Fruit fly (Drosophila melanogaster): ENCODE results near the gene CG32563.

CG32563 gene

DNA sequence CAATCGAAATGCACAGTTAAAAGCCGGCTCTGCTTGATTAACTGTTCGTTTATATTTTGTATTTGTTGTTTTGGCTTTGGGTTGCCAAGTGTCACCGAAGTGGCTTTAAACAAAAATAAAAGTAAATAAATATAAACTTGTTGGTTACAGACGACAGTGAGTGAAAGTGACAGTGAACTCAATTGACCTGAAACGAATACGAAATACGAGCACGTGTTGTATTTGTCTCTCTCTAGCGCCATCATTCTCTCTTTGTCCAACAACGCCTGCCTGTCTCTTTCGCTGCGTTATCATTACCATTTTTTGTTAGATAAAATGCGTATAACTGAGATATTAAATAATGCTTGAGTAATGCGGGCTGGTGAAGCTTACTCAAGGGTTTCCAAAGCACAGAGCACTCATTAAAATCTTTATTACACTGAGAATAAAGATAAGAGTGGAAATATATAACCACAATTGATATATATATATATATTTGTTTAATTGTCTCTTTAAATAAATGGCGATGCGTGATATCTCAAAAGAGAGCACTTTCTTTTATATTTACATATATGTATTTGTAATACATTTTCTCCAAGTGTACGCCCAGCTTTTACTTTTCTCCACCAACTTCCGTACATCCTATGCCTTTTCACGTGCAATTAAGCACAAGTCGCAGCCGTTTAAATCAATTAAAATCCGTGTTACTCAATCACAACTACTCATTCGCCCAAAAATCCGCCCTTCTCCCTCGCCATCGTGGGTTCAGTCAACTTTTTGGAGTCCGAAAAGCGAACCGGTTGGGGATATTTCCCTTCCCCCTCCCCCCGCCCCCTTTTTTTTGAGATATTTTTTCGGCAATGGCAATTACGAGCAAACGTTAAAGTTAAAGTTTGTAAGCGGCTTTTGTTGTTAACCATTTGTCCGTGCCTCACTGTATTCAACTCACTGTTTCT lies 26.7 kb upstream of the CG32563 start:
- TF ChIP-seq Abd-B (GFP tag; optimal IDR thresholded peaks at IDR 0.05), result no peak
- peak; percentile 75 for TF ChIP-seq Dfd (GFP tag; optimal IDR thresholded peaks at IDR 0.05)
- peak; percentile 46 for TF ChIP-seq Sp1 (GFP tag; optimal IDR thresholded peaks at IDR 0.05)
- peak; percentile 26 for TF ChIP-seq OdsH (GFP tag; optimal IDR thresholded peaks at IDR 0.05)
- TF ChIP-seq Dif (GFP tag; optimal IDR thresholded peaks at IDR 0.05; ENCODE audit: partially characterized antibody), result no peak
- no peak for TF ChIP-seq h (GFP tag; optimal IDR thresholded peaks at IDR 0.05)
- TF ChIP-seq CrebA (GFP tag; optimal IDR thresholded peaks at IDR 0.05; ENCODE audit: borderline replicate concordance), result no peak
- TF ChIP-seq Jra (GFP tag; optimal IDR thresholded peaks at IDR 0.05), result no peak
- TF ChIP-seq foxo (GFP tag; optimal IDR thresholded peaks at IDR 0.05), result peak in 1 of 2 experiments; percentile 14
- no peak for TF ChIP-seq sage (GFP tag; optimal IDR thresholded peaks at IDR 0.05)
- no peak for TF ChIP-seq Hr83 (GFP tag; optimal IDR thresholded peaks at IDR 0.05; ENCODE audit: poor library complexity, severe bottlenecking)
- TF ChIP-seq Vsx2 (GFP tag; optimal IDR thresholded peaks at IDR 0.05; ENCODE audit: partially characterized antibody), result no peak
- peak; percentile 45 for TF ChIP-seq HLH106 (tag; optimal IDR thresholded peaks at IDR 0.05)
- no peak for TF ChIP-seq ey (GFP tag; optimal IDR thresholded peaks at IDR 0.05)
- no peak for TF ChIP-seq Mio (GFP tag; optimal IDR thresholded peaks at IDR 0.05)
- TF ChIP-seq N (GFP tag; optimal IDR thresholded peaks at IDR 0.05), result no peak
- TF ChIP-seq br (GFP tag; optimal IDR thresholded peaks at IDR 0.05), result no peak
- TF ChIP-seq psq (GFP tag; optimal IDR thresholded peaks at IDR 0.05), result peak; percentile 23
- TF ChIP-seq CG9705 (GFP tag; optimal IDR thresholded peaks at IDR 0.05), result no peak
- no peak for TF ChIP-seq dl (GFP tag; optimal IDR thresholded peaks at IDR 0.05; ENCODE audit: insufficient read depth in 1 of 2, partially characterized antibody in 2 of 2)
- no peak for TF ChIP-seq pan (optimal IDR thresholded peaks at IDR 0.05)
- no peak for TF ChIP-seq brk (GFP tag; optimal IDR thresholded peaks at IDR 0.05)
- TF ChIP-seq rgr (GFP tag; optimal IDR thresholded peaks at IDR 0.05), result peak; percentile 9
- TF ChIP-seq usp (GFP tag; optimal IDR thresholded peaks at IDR 0.05), result no peak

DNA sequence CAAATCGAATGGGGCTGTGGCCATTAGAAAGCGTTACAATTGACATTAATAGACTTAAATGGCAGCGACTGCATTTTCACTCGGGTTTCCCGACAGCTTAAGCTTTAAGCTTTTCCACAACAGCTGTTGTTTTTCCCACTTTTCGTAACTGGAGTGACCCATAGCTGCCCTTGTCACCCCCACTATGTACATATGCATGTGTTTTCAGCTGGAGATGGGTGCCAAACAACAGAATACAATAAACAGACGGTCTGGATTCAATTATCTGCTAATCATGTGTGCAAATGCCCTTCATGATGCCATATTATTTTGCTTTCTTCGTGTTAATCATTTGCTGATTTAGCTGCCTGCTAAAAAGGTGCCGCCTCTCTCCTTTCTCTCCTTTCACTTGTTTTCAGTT lies 24.8 kb upstream of the CG32563 start:
- TF ChIP-seq Hr83 (GFP tag; optimal IDR thresholded peaks at IDR 0.05; ENCODE audit: poor library complexity, severe bottlenecking) (peak; percentile 61), fru (GFP tag; optimal IDR thresholded peaks at IDR 0.05) (no peak)

DNA sequence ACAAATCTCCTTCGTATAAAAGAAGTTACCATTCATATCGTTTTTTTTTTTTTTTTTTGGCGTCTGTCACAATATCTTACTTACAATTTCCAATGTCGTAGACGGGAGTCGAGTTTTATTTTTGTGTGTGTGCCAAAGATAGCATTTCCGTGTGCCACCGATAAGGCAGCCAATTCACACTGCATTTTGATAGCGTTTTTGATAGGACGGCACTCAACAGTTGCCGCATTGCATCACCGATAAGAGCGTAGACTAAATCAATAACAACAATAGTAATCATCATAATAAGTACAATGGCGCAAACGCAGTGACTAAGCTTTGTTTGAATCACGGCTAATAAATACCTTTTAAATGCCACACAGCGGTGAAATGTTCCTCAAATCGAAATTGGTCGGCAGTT lies 21.8 kb upstream of the CG32563 start:
- TF ChIP-seq Rel (GFP tag; optimal IDR thresholded peaks at IDR 0.05) (no peak), Rel (tag; optimal IDR thresholded peaks at IDR 0.05) (no peak), usp (GFP tag; optimal IDR thresholded peaks at IDR 0.05) (no peak), Dif (GFP tag; optimal IDR thresholded peaks at IDR 0.05; ENCODE audit: partially characterized antibody) (no peak), br (GFP tag; optimal IDR thresholded peaks at IDR 0.05) (no peak)

DNA sequence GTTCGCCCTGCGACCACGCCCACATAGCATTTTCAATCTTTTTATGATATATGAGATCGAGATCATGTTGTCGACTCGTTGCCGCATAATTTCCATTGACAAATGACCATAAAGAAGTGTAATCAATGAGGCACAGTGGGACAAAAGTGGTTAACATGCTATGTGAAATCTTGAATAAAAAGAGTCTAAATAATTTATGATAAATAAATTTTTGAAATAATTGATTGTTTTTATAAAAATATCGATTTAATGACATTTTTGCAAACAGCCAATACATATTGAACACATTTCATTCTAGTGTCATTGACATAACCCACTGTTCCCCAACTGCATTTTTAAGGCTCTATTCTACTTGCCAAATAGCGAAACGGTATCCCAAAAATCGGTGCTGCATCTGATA lies 20.7 kb upstream of the CG32563 start:
- TF ChIP-seq jim (GFP tag; optimal IDR thresholded peaks at IDR 0.05) (no peak), foxo (GFP tag; optimal IDR thresholded peaks at IDR 0.05) (no peak), rgr (GFP tag; optimal IDR thresholded peaks at IDR 0.05) (peak; percentile 32), Hr78 (GFP tag; optimal IDR thresholded peaks at IDR 0.05) (no peak), N (GFP tag; optimal IDR thresholded peaks at IDR 0.05) (no peak), CG9705 (GFP tag; optimal IDR thresholded peaks at IDR 0.05) (no peak), lola (GFP tag; optimal IDR thresholded peaks at IDR 0.05) (no peak), Mio (GFP tag; optimal IDR thresholded peaks at IDR 0.05) (no peak), CG32264 (GFP tag; optimal IDR thresholded peaks at IDR 0.05) (no peak), h (GFP tag; optimal IDR thresholded peaks at IDR 0.05) (peak; percentile 16), Abd-B (GFP tag; optimal IDR thresholded peaks at IDR 0.05) (no peak), sage (GFP tag; optimal IDR thresholded peaks at IDR 0.05) (no peak), fru (GFP tag; optimal IDR thresholded peaks at IDR 0.05) (no peak), Sp1 (GFP tag; optimal IDR thresholded peaks at IDR 0.05) (no peak), Jra (GFP tag; optimal IDR thresholded peaks at IDR 0.05) (no peak), psq (GFP tag; optimal IDR thresholded peaks at IDR 0.05) (peak; percentile 36), OdsH (GFP tag; optimal IDR thresholded peaks at IDR 0.05) (peak; percentile 20), CrebA (GFP tag; optimal IDR thresholded peaks at IDR 0.05; ENCODE audit: borderline replicate concordance) (no peak), pan (optimal IDR thresholded peaks at IDR 0.05) (no peak), br (GFP tag; optimal IDR thresholded peaks at IDR 0.05) (no peak), Myc (optimal IDR thresholded peaks at IDR 0.05) (no peak)

Measured in whole organism, wandering third instar larva.